Worm (Caenorhabditis elegans) whole organism, midembryonic: ENCODE data around the gene F43C11.4.

Experiments
- flt-1 ChIP-seq: fragments of 200-800 bp; sonication (Bioruptor generic); IDR thresholded peaks from 2 replicates; pipeline ENCODE4 v1.3.6; 2022; ENCODE audit warnings: missing genetic modification characterization, missing compliant biosample characterization
- klf-2 ChIP-seq: fragments of 200-800 bp; sonication (Bioruptor generic); conservative IDR thresholded peaks from 2 replicates; pipeline ENCODE4 v1.3.6; 2022; ENCODE audit warnings: missing genetic modification reagents, missing genetic modification characterization, missing compliant biosample characterization
- ref-1 ChIP-seq: fragments of 200-800 bp; sonication (Bioruptor generic); conservative IDR thresholded peaks from 2 replicates; pipeline ENCODE4 v1.3.6; 2022; ENCODE audit warnings: missing genetic modification reagents, missing genetic modification characterization, missing compliant biosample characterization

- TF ChIP-seq flt-1 (GFP tag; lab: Robert Waterston, UW), result no peak
- TF ChIP-seq ref-1, result no peak
- no peak for TF ChIP-seq klf-2
Observed at ce11 chrII:2354476-2354875, 7.7 kb downstream of the F43C11.4 start, which contains the start of gene F43C11.2.
